Worm (Caenorhabditis elegans): ENCODE measurements around the gene irld-48.

The irld-48 gene

DNA sequence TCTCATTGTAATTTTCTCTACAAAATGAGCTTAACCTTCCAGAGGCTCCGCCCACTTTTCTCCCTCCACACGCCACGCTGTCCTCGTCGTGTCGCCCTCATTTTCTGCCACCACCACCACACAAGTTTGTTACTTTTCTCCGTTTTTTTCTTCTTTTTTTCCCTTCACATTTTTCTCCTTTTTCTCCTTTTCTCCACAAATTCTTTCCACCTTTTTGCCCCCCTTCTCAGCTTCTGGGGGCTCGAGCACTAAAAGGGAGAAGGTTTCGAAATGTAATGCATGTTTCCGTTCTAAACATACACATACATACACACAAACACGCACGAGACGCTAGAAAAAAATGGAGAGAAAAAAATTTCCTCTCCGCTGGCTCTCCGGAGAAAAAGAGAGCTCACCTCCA is 20.7 kb downstream of the irld-48 start, which contains the start of gene nhr-88 (continued):
- TF ChIP-seq athp-1 (tag; optimal IDR thresholded peaks at IDR 0.05) (no peak), ets-4 (GFP tag; optimal IDR thresholded peaks at IDR 0.05) (no peak), mel-28 (tag; optimal IDR thresholded peaks at IDR 0.05; ENCODE audit: borderline replicate concordance) (no peak), tbp1 (GFP tag; optimal IDR thresholded peaks at IDR 0.05) (no peak), attf-5 (GFP tag; optimal IDR thresholded peaks at IDR 0.05) (peak; percentile 6), mes-4 (tag; optimal IDR thresholded peaks at IDR 0.05) (no peak), somi-1 (GFP tag; optimal IDR thresholded peaks at IDR 0.05) (no peak), hlh-12 (tag; optimal IDR thresholded peaks at IDR 0.05) (no peak), ccch-3 (GFP tag; optimal IDR thresholded peaks at IDR 0.05) (no peak), Y53F4B.3 (GFP tag; IDR thresholded peaks at IDR 0.05) (no peak), Y79H2A.3 (GFP tag; conservative IDR thresholded peaks at IDR 0.05) (no peak), B0019.2 (GFP tag; conservative IDR thresholded peaks at IDR 0.05) (no peak), K12H6.12 (tag; optimal IDR thresholded peaks at IDR 0.05) (peak; percentile 20), F39B2.1 (GFP tag; IDR thresholded peaks at IDR 0.05) (no peak), egrh-3 (GFP tag; IDR thresholded peaks at IDR 0.05) (no peak), bed-1 (GFP tag; IDR thresholded peaks at IDR 0.05) (no peak), ztf-26 (tag; optimal IDR thresholded peaks at IDR 0.05) (no peak), lir-1 (GFP tag; conservative IDR thresholded peaks at IDR 0.05) (no peak), sdz-38 (tag; optimal IDR thresholded peaks at IDR 0.05) (no peak), nhr-80 (tag; optimal IDR thresholded peaks at IDR 0.05) (no peak), aptf-2 (GFP tag; conservative IDR thresholded peaks at IDR 0.05) (no peak), gei-17 (GFP tag; optimal IDR thresholded peaks at IDR 0.05) (no peak), F55B11.4 (tag; optimal IDR thresholded peaks at IDR 0.05; ENCODE audit: borderline replicate concordance, insufficient read depth) (no peak), rpc-1 (optimal IDR thresholded peaks at IDR 0.05) (no peak), rpc-1 (tag; optimal IDR thresholded peaks at IDR 0.05) (no peak), ZK185.1 (tag; optimal IDR thresholded peaks at IDR 0.05; ENCODE audit: poor library complexity, severe bottlenecking) (no peak), hlh-26 (GFP tag; conservative IDR thresholded peaks at IDR 0.05) (no peak), akir-1 (GFP tag; optimal IDR thresholded peaks at IDR 0.05) (no peak), C06A6.2 (GFP tag; conservative IDR thresholded peaks at IDR 0.05) (no peak), nfyb-1 (GFP tag; IDR thresholded peaks at IDR 0.05) (peak; percentile 56; the same call in 1 of the 2 replicates), dpff-1 (tag; optimal IDR thresholded peaks at IDR 0.05) (no peak), T26A5.8 (tag; optimal IDR thresholded peaks at IDR 0.05) (no peak), F10E7.11 (tag; optimal IDR thresholded peaks at IDR 0.05) (no peak), hmg-1.2 (GFP tag; IDR thresholded peaks at IDR 0.05) (0 out of 2 replicates have a peak, but pooled peaks have one; percentile 21), zfh-2 (GFP tag; conservative IDR thresholded peaks at IDR 0.05) (peak; percentile 76), ztf-3 (GFP tag; optimal IDR thresholded peaks at IDR 0.05) (no peak), lin-26 (GFP tag; IDR thresholded peaks at IDR 0.05) (no peak), tlf-1 (GFP tag; optimal IDR thresholded peaks at IDR 0.05) (no peak), ceh-79 (tag; optimal IDR thresholded peaks at IDR 0.05) (no peak), atf-7 (tag; optimal IDR thresholded peaks at IDR 0.05) (peak; percentile 16), F33H1.4 (GFP tag; IDR thresholded peaks at IDR 0.05) (no peak), ztf-22 (GFP tag; optimal IDR thresholded peaks at IDR 0.05) (no peak), snpc-1.3 (tag; optimal IDR thresholded peaks at IDR 0.05; ENCODE audit: insufficient read depth) (no peak), egl-18 (GFP tag; IDR thresholded peaks at IDR 0.05) (no peak), unc-130 (GFP tag; optimal IDR thresholded peaks at IDR 0.05) (no peak), bed-2 (GFP tag; IDR thresholded peaks at IDR 0.05) (no peak), snpc-3.4 (tag; optimal IDR thresholded peaks at IDR 0.05) (no peak), nfya-2 (GFP tag; IDR thresholded peaks at IDR 0.05) (no peak), cebp-1 (GFP tag; IDR thresholded peaks at IDR 0.05) (no peak), cebp-1 (tag; optimal IDR thresholded peaks at IDR 0.05) (peak; percentile 69)
